Fruit fly (Drosophila melanogaster) S2 (cell line): ENCODE results near the gene CG31777.

Experiments
- CG8478 ChIP-seq: fragments of >200 bp; optimal IDR thresholded peaks from 2 replicates; lab custom pipeline; 2018
- CTCF ChIP-seq, 2 experiments: fragments of >200 bp; optimal IDR thresholded peaks; 2 replicates each; lab custom pipeline; 2018

- TF ChIP-seq CTCF (optimal IDR thresholded peaks at IDR 0.05; lab: Kevin White, UChicago): no peak
- no peak for TF ChIP-seq CG8478 (lab: Kevin White, UChicago)
Measured at dm6 chr2L:3670481-3670880, 36.4 kb downstream of the CG31777 start, which contains the start of gene Sfp24Bc.
